Worm (Caenorhabditis elegans) whole organism, young adult: ENCODE data around the gene ssu-1.

Experiments used
- B0035.1 ChIP-seq: sonication (generic microtip); optimal IDR thresholded peaks from 2 replicates; lab custom pipeline; 2016; ENCODE audit warnings: missing genetic modification characterization, mild to moderate bottlenecking, missing compliant biosample characterization, missing genotype, missing genetic modification reagents
- F10E7.11 ChIP-seq: sonication (generic microtip); optimal IDR thresholded peaks from 2 replicates; lab custom pipeline; 2017; ENCODE audit warnings: mild to moderate bottlenecking, missing genetic modification characterization, moderate library complexity, missing compliant biosample characterization
- T07F8.4 ChIP-seq: sonication (generic microtip); optimal IDR thresholded peaks from 2 replicates; lab custom pipeline; 2016; ENCODE audit warnings: mild to moderate bottlenecking, missing genetic modification characterization, moderate library complexity, missing compliant biosample characterization
- die-1 ChIP-seq: sonication (generic microtip); optimal IDR thresholded peaks from 2 replicates; lab custom pipeline; 2016; ENCODE audit warnings: missing genotype, mild to moderate bottlenecking, missing genetic modification characterization, missing compliant biosample characterization
- egl-18 ChIP-seq: fragments of 200-800 bp; sonication (Bioruptor generic); IDR thresholded peaks from 2 replicates; pipeline ENCODE4 v1.3.6; 2022; ENCODE audit warnings: missing genetic modification reagents, missing genetic modification characterization, missing compliant biosample characterization
- egrh-3 ChIP-seq: fragments of 200-800 bp; sonication (Bioruptor generic); IDR thresholded peaks from 2 replicates; pipeline ENCODE4 v1.3.6; 2022; ENCODE audit warnings: missing genetic modification reagents, missing genetic modification characterization, missing compliant biosample characterization
- lin-54 ChIP-seq: fragments of 200-800 bp; sonication (Bioruptor generic); optimal IDR thresholded peaks from 2 replicates; lab custom pipeline; 2018; ENCODE audit warnings: mild to moderate bottlenecking, missing genetic modification characterization, missing compliant biosample characterization
- lir-1 ChIP-seq: fragments of 200-800 bp; sonication (Bioruptor generic); conservative IDR thresholded peaks from 2 replicates; pipeline ENCODE4 v1.3.6; 2022; ENCODE audit warnings: missing genetic modification reagents, missing genetic modification characterization, missing compliant biosample characterization
- ztf-18 ChIP-seq: sonication (generic microtip); optimal IDR thresholded peaks from 2 replicates; lab custom pipeline; 2016; ENCODE audit warnings: missing genotype, mild to moderate bottlenecking, missing genetic modification characterization, missing compliant biosample characterization

Gene ssu-1

ce11 chrV:20087635-20088034 is 45.4 kb downstream of the ssu-1 start, which contains the start of gene fre-1:
Gene fre-1, minus strand, starts transcription at chrV:20087735.
- TF ChIP-seq T07F8.4 (tag; lab: Kevin White, UChicago) (no peak), F10E7.11 (tag; lab: Kevin White, UChicago) (no peak), lir-1 (no peak), ztf-18 (tag; lab: Kevin White, UChicago) (no peak), lin-54 (GFP tag; lab: Kevin White, UChicago) (no peak), die-1 (tag; lab: Kevin White, UChicago) (no peak), egl-18 (GFP tag; lab: Robert Waterston, UW) (no peak), egrh-3 (GFP tag; lab: Robert Waterston, UW) (no peak), B0035.1 (tag; lab: Kevin White, UChicago) (no peak)
